Fruit fly (Drosophila melanogaster) whole organism, embryonic: Measurements from ENCODE around the gene drl.
A peak's percentile ranks its signal among the peaks of the same experiment; 100 is the strongest.

ENCODE experiments used
- Adf1 ChIP-seq: fragments of 200-800 bp; sonication (Bioruptor generic); IDR thresholded peaks from 2 replicates; pipeline ENCODE4 v1.3.6; 2022; ENCODE audit warnings: missing biosample characterization, missing genetic modification characterization
- Bgb ChIP-seq: fragments of 200-800 bp; sonication (Bioruptor generic); IDR thresholded peaks from 2 replicates; pipeline ENCODE4 v1.3.6; 2022; ENCODE audit warnings: missing biosample characterization, missing genetic modification characterization; ENCODE audit not compliant: partially characterized antibody
- BtbVII ChIP-seq: fragments of 200-800 bp; sonication (Bioruptor generic); optimal IDR thresholded peaks from 3 replicates; lab custom pipeline; 2017; ENCODE audit warnings: missing biosample characterization, mild to moderate bottlenecking, missing genetic modification characterization
- CG1024 ChIP-seq: fragments of 200-800 bp; sonication (Bioruptor generic); IDR thresholded peaks from 2 replicates; pipeline ENCODE4 v1.3.6; 2022; ENCODE audit warnings: missing biosample characterization, missing genetic modification characterization
- CG10321 ChIP-seq: fragments of 200-800 bp; sonication (Bioruptor generic); IDR thresholded peaks from 2 replicates; pipeline ENCODE4 v1.3.6; 2022; ENCODE audit warnings: missing biosample characterization, missing genetic modification characterization
- CG10543 ChIP-seq: fragments of 200-800 bp; sonication (Bioruptor generic); optimal IDR thresholded peaks from 3 replicates; lab custom pipeline; 2017; ENCODE audit warnings: missing biosample characterization, mild to moderate bottlenecking, missing genetic modification characterization, moderate library complexity
- CG11695 ChIP-seq: fragments of 200-800 bp; sonication (Bioruptor generic); IDR thresholded peaks from 3 replicates; pipeline ENCODE4 v1.3.6; 2022; ENCODE audit warnings: missing biosample characterization, missing genetic modification characterization
- CG13624 ChIP-seq: fragments of 200-800 bp; sonication (Bioruptor generic); optimal IDR thresholded peaks from 2 replicates; lab custom pipeline; 2016; ENCODE audit warnings: missing biosample characterization, missing genetic modification characterization
- CG15269 ChIP-seq: fragments of 200-800 bp; sonication (Bioruptor generic); optimal IDR thresholded peaks from 2 replicates; lab custom pipeline; 2018; ENCODE audit warnings: missing biosample characterization, mild to moderate bottlenecking, missing genetic modification characterization, moderate library complexity
- CG15479 ChIP-seq: fragments of 200-800 bp; sonication (Bioruptor generic); optimal IDR thresholded peaks from 3 replicates; lab custom pipeline; 2019; ENCODE audit warnings: missing biosample characterization, mild to moderate bottlenecking, missing genetic modification characterization, moderate library complexity
- CG15696 ChIP-seq: fragments of 200-800 bp; sonication (Bioruptor generic); optimal IDR thresholded peaks from 2 replicates; lab custom pipeline; 2019; ENCODE audit warnings: missing biosample characterization, mild to moderate bottlenecking, missing genetic modification characterization, moderate library complexity
- CG17612 ChIP-seq: fragments of 200-800 bp; sonication (Bioruptor generic); IDR thresholded peaks from 2 replicates; pipeline ENCODE4 v1.3.6; 2022; ENCODE audit warnings: missing biosample characterization, missing genetic modification characterization
- CG17829 ChIP-seq: fragments of 200-800 bp; optimal IDR thresholded peaks from 2 replicates; lab custom pipeline; 2019; ENCODE audit warnings: missing biosample characterization, mild to moderate bottlenecking, missing genetic modification characterization, moderate library complexity
- CG1832 ChIP-seq: fragments of 200-800 bp; sonication (Bioruptor generic); optimal IDR thresholded peaks from 2 replicates; lab custom pipeline; 2017; ENCODE audit warnings: missing biosample characterization, mild to moderate bottlenecking, missing genetic modification characterization, inconsistent platforms
- CG2199 ChIP-seq: fragments of 200-800 bp; sonication (Bioruptor generic); IDR thresholded peaks from 3 replicates; pipeline ENCODE4 v1.3.6; 2022; ENCODE audit warnings: missing biosample characterization, missing genetic modification characterization
- CG2712 ChIP-seq: fragments of 200-800 bp; optimal IDR thresholded peaks from 3 replicates; lab custom pipeline; 2019; ENCODE audit warnings: missing biosample characterization, mild to moderate bottlenecking, missing genetic modification characterization, moderate library complexity
- CG30403 ChIP-seq: fragments of 200-800 bp; sonication (Bioruptor generic); optimal IDR thresholded peaks from 3 replicates; lab custom pipeline; 2016; ENCODE audit warnings: missing biosample characterization, missing genetic modification characterization
- CG3281 ChIP-seq: fragments of 200-800 bp; sonication (Bioruptor generic); optimal IDR thresholded peaks from 3 replicates; lab custom pipeline; 2017; ENCODE audit warnings: missing biosample characterization, mild to moderate bottlenecking, missing genetic modification characterization
- CG3847 ChIP-seq: fragments of 200-800 bp; sonication (Bioruptor generic); IDR thresholded peaks from 2 replicates; pipeline ENCODE4 v1.3.6; 2022; ENCODE audit warnings: missing biosample characterization, missing genetic modification characterization
- CG6272 ChIP-seq: fragments of 200-800 bp; sonication (Bioruptor generic); IDR thresholded peaks from 2 replicates; pipeline ENCODE4 v1.3.6; 2022; ENCODE audit warnings: missing biosample characterization, missing genetic modification characterization
- CG6654 ChIP-seq: fragments of 200-800 bp; sonication (Bioruptor generic); optimal IDR thresholded peaks from 2 replicates; lab custom pipeline; 2017; ENCODE audit warnings: missing biosample characterization, mild to moderate bottlenecking, missing genetic modification characterization
- CG8388 ChIP-seq: fragments of 200-800 bp; sonication (Bioruptor generic); optimal IDR thresholded peaks from 2 replicates; lab custom pipeline; 2019; ENCODE audit warnings: missing biosample characterization, mild to moderate bottlenecking, missing genetic modification characterization, moderate library complexity
- CHES-1-like ChIP-seq: fragments of 200-800 bp; sonication (Bioruptor generic); optimal IDR thresholded peaks from 2 replicates; lab custom pipeline; 2016; ENCODE audit warnings: missing biosample characterization, missing genetic modification characterization
- Deaf1 ChIP-seq: fragments of 200-800 bp; optimal IDR thresholded peaks from 3 replicates; lab custom pipeline; 2019; ENCODE audit warnings: missing biosample characterization, mild to moderate bottlenecking, missing genetic modification characterization, moderate library complexity
- Dfd ChIP-seq, 2 experiments: fragments of >200 bp; optimal IDR thresholded peaks; 2 replicates each; lab custom pipeline; 2017; ENCODE audit warnings: missing biosample characterization in 2 of 2, missing genetic modification characterization in 2 of 2
- Ets97D ChIP-seq: fragments of 200-800 bp; sonication (Bioruptor generic); optimal IDR thresholded peaks from 3 replicates; lab custom pipeline; 2016; ENCODE audit warnings: missing biosample characterization, missing genetic modification characterization
- HLH3B ChIP-seq: fragments of 200-800 bp; sonication (Bioruptor generic); IDR thresholded peaks from 2 replicates; pipeline ENCODE4 v1.3.6; 2022; ENCODE audit warnings: missing biosample characterization, missing genetic modification characterization
- HLH54F ChIP-seq: fragments of 200-800 bp; sonication (Bioruptor generic); optimal IDR thresholded peaks from 3 replicates; lab custom pipeline; 2016; ENCODE audit warnings: missing biosample characterization, missing genetic modification characterization
- Hand ChIP-seq: fragments of 200-800 bp; sonication (Bioruptor generic); optimal IDR thresholded peaks from 2 replicates; lab custom pipeline; 2017; ENCODE audit warnings: mild to moderate bottlenecking, missing biosample characterization, missing genetic modification reagents, missing genetic modification characterization
- HmgZ ChIP-seq: fragments of 200-800 bp; sonication (Bioruptor generic); optimal IDR thresholded peaks from 2 replicates; lab custom pipeline; 2018; ENCODE audit warnings: missing biosample characterization, mild to moderate bottlenecking, missing genetic modification characterization
- NC2α ChIP-seq: fragments of 200-800 bp; sonication (Bioruptor generic); optimal IDR thresholded peaks from 2 replicates; lab custom pipeline; 2016; ENCODE audit warnings: missing biosample characterization, missing genetic modification characterization
- Pdp1 ChIP-seq, 2 experiments: fragments of 200-800 bp; sonication (Bioruptor generic); optimal IDR thresholded peaks; 3 replicates each; lab custom pipeline; 2016; ENCODE audit warnings: missing biosample characterization in 2 of 2, missing genetic modification characterization in 2 of 2, mild to moderate bottlenecking in 1 of 2, moderate library complexity in 1 of 2
- Ravus ChIP-seq: fragments of 200-800 bp; sonication (Bioruptor generic); IDR thresholded peaks from 2 replicates; pipeline ENCODE4 v1.3.6; 2022; ENCODE audit warnings: missing biosample characterization, missing genetic modification characterization
- Scr ChIP-seq: fragments of 200-800 bp; sonication (Bioruptor generic); IDR thresholded peaks from 2 replicates; pipeline ENCODE4 v1.3.6; 2022; ENCODE audit warnings: missing biosample characterization, missing genetic modification characterization; ENCODE audit not compliant: partially characterized antibody
- Six4 ChIP-seq: fragments of 200-800 bp; sonication (Bioruptor generic); optimal IDR thresholded peaks from 2 replicates; lab custom pipeline; 2016; ENCODE audit warnings: missing biosample characterization, missing genetic modification characterization
- chn ChIP-seq: fragments of 200-800 bp; sonication (Bioruptor generic); optimal IDR thresholded peaks from 2 replicates; lab custom pipeline; 2016; ENCODE audit warnings: missing biosample characterization, missing genetic modification characterization
- croc ChIP-seq: fragments of 200-800 bp; sonication (Bioruptor generic); conservative IDR thresholded peaks from 3 replicates; pipeline ENCODE4 v1.3.6; 2022; ENCODE audit warnings: missing biosample characterization, missing genetic modification characterization
- ems ChIP-seq: fragments of 200-800 bp; sonication (Bioruptor generic); optimal IDR thresholded peaks from 3 replicates; lab custom pipeline; 2016; ENCODE audit warnings: missing biosample characterization, missing genetic modification characterization
- eve ChIP-seq, 2 experiments: fragments of >200 bp; optimal IDR thresholded peaks; 2 replicates each; lab custom pipeline; 2017; ENCODE audit warnings: missing biosample characterization in 2 of 2, missing genetic modification characterization in 2 of 2
- ewg ChIP-seq: fragments of 200-800 bp; sonication (Bioruptor generic); optimal IDR thresholded peaks from 3 replicates; lab custom pipeline; 2017; ENCODE audit warnings: mild to moderate bottlenecking, missing biosample characterization, missing genetic modification reagents, missing genetic modification characterization
- lola ChIP-seq, 3 experiments: fragments of >200 bp in 2 of 3; fragments of 200-800 bp in 1 of 3; sonication (Bioruptor generic) in 1 of 3; optimal IDR thresholded peaks; 2 replicates each; lab custom pipeline; 2017 to 2019; ENCODE audit warnings: missing biosample characterization in 3 of 3, missing genetic modification characterization in 3 of 3, mild to moderate bottlenecking in 1 of 3, moderate library complexity in 1 of 3
- mam ChIP-seq: fragments of 200-800 bp; sonication (Bioruptor generic); optimal IDR thresholded peaks from 3 replicates; lab custom pipeline; 2016; ENCODE audit warnings: missing biosample characterization, missing genetic modification characterization
- mld ChIP-seq: fragments of 200-800 bp; sonication (Bioruptor generic); IDR thresholded peaks from 3 replicates; pipeline ENCODE4 v1.3.6; 2022; ENCODE audit warnings: missing biosample characterization, missing genetic modification characterization; ENCODE audit not compliant: partially characterized antibody
- pho ChIP-seq: fragments of 200-800 bp; sonication (Bioruptor generic); optimal IDR thresholded peaks from 2 replicates; lab custom pipeline; 2016; ENCODE audit warnings: missing biosample characterization, missing genetic modification characterization
- run ChIP-seq: fragments of 200-800 bp; sonication (Bioruptor generic); optimal IDR thresholded peaks from 3 replicates; lab custom pipeline; 2018; ENCODE audit warnings: missing biosample characterization, mild to moderate bottlenecking, missing genetic modification characterization
- schlank ChIP-seq: fragments of 200-800 bp; sonication (Bioruptor generic); optimal IDR thresholded peaks from 2 replicates; lab custom pipeline; 2018; ENCODE audit warnings: missing biosample characterization, mild to moderate bottlenecking, missing genetic modification characterization
- sens-2 ChIP-seq: fragments of 200-800 bp; sonication (Bioruptor generic); IDR thresholded peaks from 2 replicates; pipeline ENCODE4 v1.3.6; 2022; ENCODE audit warnings: missing biosample characterization, missing genetic modification characterization
- slp2 ChIP-seq: fragments of 200-800 bp; sonication (Bioruptor generic); optimal IDR thresholded peaks from 2 replicates; lab custom pipeline; 2016; ENCODE audit warnings: missing biosample characterization, missing genetic modification characterization
- sna ChIP-seq: fragments of 200-800 bp; sonication (Bioruptor generic); IDR thresholded peaks from 2 replicates; pipeline ENCODE4 v1.3.6; 2022; ENCODE audit warnings: missing biosample characterization, missing genetic modification characterization; ENCODE audit not compliant: partially characterized antibody
- ssp ChIP-seq: fragments of 200-800 bp; sonication (Bioruptor generic); IDR thresholded peaks from 2 replicates; pipeline ENCODE4 v1.3.6; 2022; ENCODE audit warnings: missing biosample characterization, missing genetic modification characterization
- zfh2 ChIP-seq: fragments of 200-800 bp; sonication (Bioruptor generic); optimal IDR thresholded peaks from 2 replicates; lab custom pipeline; 2016; ENCODE audit warnings: missing biosample characterization, missing genetic modification characterization

The drl gene

DNA sequence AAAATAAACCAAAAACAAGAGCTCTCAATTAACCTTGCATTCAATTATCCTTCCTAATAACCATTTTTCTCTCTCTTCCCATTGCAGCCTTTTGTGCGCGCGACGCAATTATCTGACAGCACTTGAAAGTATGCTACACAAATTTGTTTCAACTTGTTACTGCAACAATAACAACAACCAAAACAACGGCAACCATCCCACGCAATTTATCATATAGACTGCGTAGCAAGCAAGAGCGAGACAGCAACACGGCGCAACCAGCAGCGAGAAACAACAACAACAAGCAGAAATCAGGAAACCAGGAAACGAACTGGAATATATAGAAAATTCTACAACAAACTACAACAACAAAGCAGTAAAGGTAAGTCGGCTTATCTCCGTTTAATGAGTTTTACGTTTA, 24.1 kb upstream of the drl start (continued):
- TF ChIP-seq pho (no peak), CG30403 (GFP tag; lab: Kevin White, UChicago) (no peak), CHES-1-like (no peak), slp2 (peak; percentile 75), CG15269 (tag; lab: Kevin White, UChicago) (no peak), CG3281 (GFP tag; lab: Kevin White, UChicago) (no peak), chn (GFP tag; lab: Kevin White, UChicago) (no peak), Ravus (no peak), mam (GFP tag; lab: Kevin White, UChicago) (no peak), eve (GFP tag; optimal IDR thresholded peaks at IDR 0.05; lab: Kevin White, UChicago) (no peak), CG11695 (GFP tag; lab: Robert Waterston, UW) (0 out of 3 replicates have a peak, but pooled peaks have one; percentile 11), Ets97D (GFP tag; lab: Kevin White, UChicago) (no peak), CG17829 (peak; percentile 7), ssp (GFP tag; lab: Robert Waterston, UW) (no peak), ewg (GFP tag; lab: Kevin White, UChicago) (no peak), CG13624 (GFP tag; lab: Kevin White, UChicago) (peak; percentile 83), Pdp1 (GFP tag; optimal IDR thresholded peaks at IDR 0.05; lab: Kevin White, UChicago) (no peak), Bgb (GFP tag; lab: Robert Waterston, UW) (peak; percentile 17; the same call in 1 of the 2 replicates), HmgZ (peak; percentile 59), run (tag; lab: Kevin White, UChicago) (no peak), sens-2 (GFP tag; lab: Robert Waterston, UW) (no peak), BtbVII (GFP tag; lab: Kevin White, UChicago) (no peak), CG10321 (peak; percentile 85), CG10543 (GFP tag; lab: Kevin White, UChicago) (no peak), CG1832 (GFP tag; lab: Kevin White, UChicago) (no peak), Hand (GFP tag; lab: Kevin White, UChicago) (no peak), Scr (GFP tag; lab: Robert Waterston, UW) (0 out of 2 replicates have a peak, but pooled peaks have one; percentile 19), zfh2 (GFP tag; lab: Kevin White, UChicago) (no peak), CG6654 (GFP tag; lab: Kevin White, UChicago) (no peak), CG2199 (GFP tag; lab: Robert Waterston, UW) (peak; percentile 91), CG8388 (GFP tag; lab: Kevin White, UChicago) (no peak), CG15696 (tag; lab: Kevin White, UChicago) (no peak), lola (GFP tag; optimal IDR thresholded peaks at IDR 0.05; lab: Kevin White, UChicago) (peak in 1 of 3 experiments; percentile 67), Deaf1 (tag; lab: Kevin White, UChicago) (no peak), NC2α (no peak), CG2712 (tag; lab: Kevin White, UChicago) (no peak), CG6272 (no peak), Adf1 (no peak), CG3847 (no peak), HLH3B (GFP tag; lab: Robert Waterston, UW) (no peak), CG15479 (GFP tag; lab: Kevin White, UChicago) (peak; percentile 94), Dfd (GFP tag; optimal IDR thresholded peaks at IDR 0.05; lab: Kevin White, UChicago) (no peak), CG1024 (GFP tag; lab: Robert Waterston, UW) (no peak), ems (GFP tag; lab: Kevin White, UChicago) (no peak), HLH54F (GFP tag; lab: Kevin White, UChicago) (no peak), schlank (no peak), Six4 (GFP tag; lab: Kevin White, UChicago) (no peak), mld (GFP tag; lab: Robert Waterston, UW) (no peak), sna (GFP tag; lab: Robert Waterston, UW) (no peak), croc (GFP tag; lab: Robert Waterston, UW) (no peak), CG17612 (GFP tag; lab: Robert Waterston, UW) (peak; percentile 6; the same call in 1 of the 2 replicates)
